Worm (Caenorhabditis elegans) whole organism, young adult: ENCODE measurements around the gene elt-4.

Experiments
- B0261.1 ChIP-seq: sonication (generic microtip); optimal IDR thresholded peaks from 2 replicates; lab custom pipeline; 2016; ENCODE audit warnings: mild to moderate bottlenecking, missing genetic modification characterization, moderate library complexity, missing compliant biosample characterization
- C06A6.2 ChIP-seq: fragments of 200-800 bp; sonication (Bioruptor generic); conservative IDR thresholded peaks from 2 replicates; pipeline ENCODE4 v1.3.6; 2022; ENCODE audit warnings: missing genetic modification characterization, missing compliant biosample characterization
- D2030.7 ChIP-seq: fragments of 200-800 bp; sonication (Bioruptor generic); IDR thresholded peaks from 2 replicates; pipeline ENCODE4 v1.3.6; 2022; ENCODE audit warnings: missing genetic modification reagents, missing genetic modification characterization, missing compliant biosample characterization
- F10E7.11 ChIP-seq: sonication (generic microtip); optimal IDR thresholded peaks from 2 replicates; lab custom pipeline; 2017; ENCODE audit warnings: mild to moderate bottlenecking, missing genetic modification characterization, moderate library complexity, missing compliant biosample characterization
- F37B4.10 ChIP-seq: fragments of 200-800 bp; sonication (Bioruptor generic); IDR thresholded peaks from 2 replicates; pipeline ENCODE4 v1.3.6; 2022; ENCODE audit warnings: missing genetic modification characterization, missing compliant biosample characterization
- F39B2.1 ChIP-seq: fragments of 200-800 bp; sonication (Bioruptor generic); IDR thresholded peaks from 2 replicates; pipeline ENCODE4 v1.3.6; 2022; ENCODE audit warnings: missing genetic modification reagents, missing genetic modification characterization, missing compliant biosample characterization
- F49E8.2 ChIP-seq: sonication (generic microtip); optimal IDR thresholded peaks from 3 replicates; lab custom pipeline; 2017; ENCODE audit warnings: missing genetic modification characterization, mild to moderate bottlenecking, missing compliant biosample characterization, antibody characterized with exemption, moderate library complexity; ENCODE audit not compliant: insufficient read depth
- F52B5.7 ChIP-seq: sonication (generic microtip); optimal IDR thresholded peaks from 2 replicates; lab custom pipeline; 2016; ENCODE audit warnings: mild to moderate bottlenecking, missing genetic modification characterization, missing compliant biosample characterization
- F55B11.4 ChIP-seq: sonication (generic microtip); optimal IDR thresholded peaks from 2 replicates; lab custom pipeline; 2016; ENCODE audit warnings: missing compliant biosample characterization, missing genetic modification characterization, borderline replicate concordance; ENCODE audit not compliant: insufficient read depth
- K11D2.4 ChIP-seq: fragments of 200-800 bp; sonication (Bioruptor generic); IDR thresholded peaks from 2 replicates; pipeline ENCODE4 v1.3.6; 2022; ENCODE audit warnings: missing genetic modification reagents, missing genetic modification characterization, missing compliant biosample characterization
- T07F8.4 ChIP-seq: sonication (generic microtip); optimal IDR thresholded peaks from 2 replicates; lab custom pipeline; 2016; ENCODE audit warnings: mild to moderate bottlenecking, missing genetic modification characterization, moderate library complexity, missing compliant biosample characterization
- Y67H2A.10 ChIP-seq: fragments of 200-800 bp; sonication (Bioruptor generic); conservative IDR thresholded peaks from 2 replicates; pipeline ENCODE4 v1.3.6; 2022; ENCODE audit warnings: missing genetic modification reagents, missing genetic modification characterization, missing compliant biosample characterization
- ZK185.1 ChIP-seq: sonication (generic microtip); optimal IDR thresholded peaks from 2 replicates; lab custom pipeline; 2016; ENCODE audit warnings: mild to moderate bottlenecking, missing genetic modification characterization, missing compliant biosample characterization; ENCODE audit not compliant: poor library complexity, severe bottlenecking
- ama-1 ChIP-seq, 3 experiments: fragments of 150-350 bp in 1 of 3; sonication (generic microtip) in 2 of 3; optimal IDR thresholded peaks; 2 replicates each; lab custom pipeline; 2014 to 2018; ENCODE audit warnings: missing biosample characterization in 2 of 3, missing genetic modification characterization in 2 of 3, missing genetic modification reagents in 2 of 3
- aptf-2 ChIP-seq: fragments of 200-800 bp; sonication (Bioruptor generic); conservative IDR thresholded peaks from 2 replicates; pipeline ENCODE4 v1.3.6; 2022; ENCODE audit warnings: missing genetic modification reagents, missing genetic modification characterization, missing compliant biosample characterization
- aptf-3 ChIP-seq: fragments of 200-800 bp; sonication (Bioruptor generic); IDR thresholded peaks from 2 replicates; pipeline ENCODE4 v1.3.6; 2022; ENCODE audit warnings: missing genetic modification characterization, missing compliant biosample characterization
- attf-6 ChIP-seq: fragments of 200-800 bp; sonication (Bioruptor generic); IDR thresholded peaks from 2 replicates; pipeline ENCODE4 v1.3.6; 2022; ENCODE audit warnings: missing genetic modification reagents, missing genetic modification characterization, missing compliant biosample characterization
- ceh-40 ChIP-seq: fragments of 200-800 bp; sonication (Bioruptor generic); IDR thresholded peaks from 2 replicates; pipeline ENCODE4 v1.3.6; 2022; ENCODE audit warnings: missing genetic modification characterization, missing compliant biosample characterization
- ceh-58 ChIP-seq: fragments of 200-800 bp; sonication (Bioruptor generic); IDR thresholded peaks from 2 replicates; pipeline ENCODE4 v1.3.6; 2022; ENCODE audit warnings: missing genetic modification characterization, missing compliant biosample characterization
- ceh-91 ChIP-seq: fragments of 200-800 bp; sonication (Bioruptor generic); IDR thresholded peaks from 2 replicates; pipeline ENCODE4 v1.3.6; 2022; ENCODE audit warnings: missing genetic modification reagents, missing genetic modification characterization, missing compliant biosample characterization
- efl-1 ChIP-seq: fragments of 150-350 bp; optimal IDR thresholded peaks from 2 replicates; lab custom pipeline; 2014; ENCODE audit warnings: missing biosample characterization, missing genetic modification reagents, missing genetic modification characterization
- egl-44 ChIP-seq: fragments of 200-800 bp; sonication (Bioruptor generic); IDR thresholded peaks from 2 replicates; pipeline ENCODE4 v1.3.6; 2022; ENCODE audit warnings: missing genetic modification reagents, missing genetic modification characterization, missing compliant biosample characterization
- ets-4 ChIP-seq: fragments of 200-800 bp; sonication (Bioruptor generic); optimal IDR thresholded peaks from 2 replicates; lab custom pipeline; 2018; ENCODE audit warnings: mild to moderate bottlenecking, missing genetic modification characterization, missing compliant biosample characterization
- gei-17 ChIP-seq: fragments of 200-800 bp; sonication (Bioruptor generic); optimal IDR thresholded peaks from 2 replicates; lab custom pipeline; 2018; ENCODE audit warnings: mild to moderate bottlenecking, missing genetic modification characterization, missing compliant biosample characterization
- hsf-1 ChIP-seq: fragments of 200-800 bp; sonication (Bioruptor generic); IDR thresholded peaks from 2 replicates; pipeline ENCODE4 v1.3.6; 2022; ENCODE audit warnings: missing genetic modification reagents, missing genetic modification characterization, missing compliant biosample characterization
- lin-40 ChIP-seq: sonication (generic microtip); optimal IDR thresholded peaks from 2 replicates; lab custom pipeline; 2016; ENCODE audit warnings: missing genetic modification characterization, mild to moderate bottlenecking, missing compliant biosample characterization, missing genotype, missing genetic modification reagents
- lin-54 ChIP-seq: fragments of 200-800 bp; sonication (Bioruptor generic); optimal IDR thresholded peaks from 2 replicates; lab custom pipeline; 2018; ENCODE audit warnings: mild to moderate bottlenecking, missing genetic modification characterization, missing compliant biosample characterization
- lsy-27 ChIP-seq: sonication (generic microtip); optimal IDR thresholded peaks from 2 replicates; lab custom pipeline; 2017; ENCODE audit warnings: missing genetic modification characterization, mild to moderate bottlenecking, missing compliant biosample characterization, antibody characterized with exemption, missing genotype, borderline replicate concordance; ENCODE audit not compliant: insufficient read depth
- mxl-1 ChIP-seq: sonication (generic microtip); optimal IDR thresholded peaks from 2 replicates; lab custom pipeline; 2016; ENCODE audit warnings: missing genetic modification characterization, missing compliant biosample characterization
- nhr-27 ChIP-seq: fragments of 200-800 bp; sonication (Bioruptor generic); optimal IDR thresholded peaks from 2 replicates; lab custom pipeline; 2018; ENCODE audit warnings: mild to moderate bottlenecking, missing genetic modification characterization, moderate library complexity, missing compliant biosample characterization
- rec-8 ChIP-seq, 2 experiments: sonication (generic microtip); optimal IDR thresholded peaks; 2 replicates each; lab custom pipeline; 2016; ENCODE audit warnings: mild to moderate bottlenecking in 2 of 2, missing genetic modification characterization in 2 of 2, missing genetic modification reagents in 2 of 2, missing genotype in 2 of 2, missing biosample characterization in 1 of 2, missing compliant biosample characterization in 1 of 2, moderate library complexity in 1 of 2
- rpc-1 ChIP-seq, 2 experiments: fragments of 150-350 bp in 1 of 2; sonication (generic microtip) in 1 of 2; optimal IDR thresholded peaks; 2 replicates each; lab custom pipeline; 2014 to 2018; ENCODE audit warnings: missing biosample characterization in 1 of 2, missing genetic modification characterization in 1 of 2, missing genetic modification reagents in 1 of 2, missing genotype in 1 of 2
- snpc-3.4 ChIP-seq: sonication (generic microtip); optimal IDR thresholded peaks from 2 replicates; lab custom pipeline; 2017; ENCODE audit warnings: missing genetic modification characterization, mild to moderate bottlenecking, missing compliant biosample characterization, antibody characterized with exemption, moderate library complexity, missing genotype, missing genetic modification reagents
- somi-1 ChIP-seq: fragments of 200-800 bp; sonication (Bioruptor generic); optimal IDR thresholded peaks from 2 replicates; lab custom pipeline; 2018; ENCODE audit warnings: mild to moderate bottlenecking, missing genetic modification characterization, missing compliant biosample characterization
- sptf-2 ChIP-seq: fragments of 200-800 bp; sonication (Bioruptor generic); optimal IDR thresholded peaks from 2 replicates; lab custom pipeline; 2018; ENCODE audit warnings: mild to moderate bottlenecking, missing genetic modification characterization, missing compliant biosample characterization
- tlf-1 ChIP-seq: fragments of 200-800 bp; sonication (Bioruptor generic); optimal IDR thresholded peaks from 2 replicates; lab custom pipeline; 2018; ENCODE audit warnings: mild to moderate bottlenecking, missing genetic modification characterization, missing compliant biosample characterization
- unc-62 ChIP-seq: fragments of 150-350 bp; optimal IDR thresholded peaks from 2 replicates; lab custom pipeline; 2014; ENCODE audit warnings: missing biosample characterization, missing genetic modification reagents, missing genetic modification characterization
- ztf-18 ChIP-seq: sonication (generic microtip); optimal IDR thresholded peaks from 2 replicates; lab custom pipeline; 2016; ENCODE audit warnings: missing genotype, mild to moderate bottlenecking, missing genetic modification characterization, missing compliant biosample characterization
- ztf-22 ChIP-seq: fragments of 200-800 bp; sonication (Bioruptor generic); optimal IDR thresholded peaks from 2 replicates; lab custom pipeline; 2018; ENCODE audit warnings: mild to moderate bottlenecking, missing genetic modification characterization, moderate library complexity, missing compliant biosample characterization
- ztf-28 ChIP-seq: fragments of 200-800 bp; sonication (Bioruptor generic); IDR thresholded peaks from 2 replicates; pipeline ENCODE4 v1.3.6; 2022; ENCODE audit warnings: missing genetic modification reagents, missing genetic modification characterization, missing compliant biosample characterization

Gene elt-4

DNA sequence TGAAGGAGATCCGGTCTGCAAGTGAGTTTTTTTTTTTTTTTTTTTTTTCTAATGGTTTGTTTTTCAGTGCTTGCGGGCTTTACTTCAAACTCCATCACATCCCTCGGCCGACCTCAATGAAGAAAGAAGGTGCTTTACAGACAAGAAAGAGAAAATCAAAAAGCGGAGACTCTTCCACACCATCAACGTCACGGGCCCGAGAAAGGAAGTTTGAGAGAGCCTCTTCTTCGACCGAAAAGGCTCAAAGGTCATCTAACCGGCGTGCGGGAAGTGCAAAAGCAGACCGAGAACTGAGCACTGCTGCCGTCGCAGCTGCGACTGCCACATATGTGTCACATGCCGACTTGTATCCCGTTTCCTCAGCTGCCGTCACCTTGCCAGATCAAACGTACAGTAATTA, 6.9 kb downstream of the elt-4 start:
- no peak for TF ChIP-seq snpc-3.4 (tag; lab: Kevin White, UChicago)
- no peak for TF ChIP-seq ceh-58 (GFP tag; lab: Robert Waterston, UW)
- TF ChIP-seq ztf-28 (GFP tag; lab: Robert Waterston, UW) = no peak
- no peak for TF ChIP-seq ama-1 (optimal IDR thresholded peaks at IDR 0.05; lab: Kevin White, UChicago)
- no peak for TF ChIP-seq ama-1 (GFP tag; optimal IDR thresholded peaks at IDR 0.05; lab: Kevin White, UChicago)
- no peak for TF ChIP-seq gei-17 (GFP tag; lab: Kevin White, UChicago)
- no peak for TF ChIP-seq unc-62 (GFP tag; lab: Kevin White, UChicago)
- no peak for TF ChIP-seq ceh-91
- TF ChIP-seq F39B2.1 = no peak
- no peak for TF ChIP-seq lin-54 (GFP tag; lab: Kevin White, UChicago)
- TF ChIP-seq aptf-2 (GFP tag; lab: Robert Waterston, UW) = no peak
- no peak for TF ChIP-seq aptf-3
- no peak for TF ChIP-seq F37B4.10 (GFP tag; lab: Robert Waterston, UW)
- TF ChIP-seq mxl-1 (tag; lab: Kevin White, UChicago) = no peak
- no peak for TF ChIP-seq ztf-18 (tag; lab: Kevin White, UChicago)
- no peak for TF ChIP-seq F10E7.11 (tag; lab: Kevin White, UChicago)
- TF ChIP-seq F49E8.2 = no peak
- no peak for TF ChIP-seq Y67H2A.10 (GFP tag; lab: Robert Waterston, UW)
- no peak for TF ChIP-seq efl-1 (GFP tag; lab: Kevin White, UChicago)
- no peak for TF ChIP-seq egl-44
- no peak for TF ChIP-seq lin-40 (tag; lab: Kevin White, UChicago)

DNA sequence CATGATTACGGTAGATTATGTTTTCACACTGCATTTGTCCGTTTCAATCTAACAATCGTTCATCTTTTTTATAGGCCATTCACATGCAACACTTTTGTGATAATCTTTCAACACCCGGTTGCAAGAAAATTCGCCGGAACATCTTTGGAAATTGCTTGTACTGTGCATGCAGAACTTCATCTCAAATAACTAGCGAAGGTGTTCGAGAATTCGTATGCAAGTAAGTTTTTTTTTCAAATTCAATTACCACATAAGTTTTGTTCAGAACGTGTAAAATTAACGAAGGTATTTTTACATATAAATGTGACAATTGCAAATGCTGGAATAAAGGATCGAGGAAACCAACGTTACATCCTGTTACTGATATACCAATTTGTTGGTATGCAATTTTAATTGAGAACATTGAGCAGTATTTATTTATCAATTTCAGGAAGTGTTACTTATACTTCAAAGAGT, 10.0 kb downstream of the elt-4 start, which contains the start of gene C33D3.3:
Gene C33D3.3 (plus strand): TSS at position 51 of the 456 bp plus-strand sequence.
- TF ChIP-seq rec-8 (tag; optimal IDR thresholded peaks at IDR 0.05; lab: Kevin White, UChicago) (no peak), aptf-2 (GFP tag; lab: Robert Waterston, UW) (no peak), lsy-27 (no peak), somi-1 (no peak), F52B5.7 (no peak), tlf-1 (GFP tag; lab: Kevin White, UChicago) (no peak), aptf-3 (no peak), F10E7.11 (tag; lab: Kevin White, UChicago) (no peak), rpc-1 (optimal IDR thresholded peaks at IDR 0.05; lab: Kevin White, UChicago) (no peak), rpc-1 (tag; optimal IDR thresholded peaks at IDR 0.05; lab: Kevin White, UChicago) (no peak)

DNA sequence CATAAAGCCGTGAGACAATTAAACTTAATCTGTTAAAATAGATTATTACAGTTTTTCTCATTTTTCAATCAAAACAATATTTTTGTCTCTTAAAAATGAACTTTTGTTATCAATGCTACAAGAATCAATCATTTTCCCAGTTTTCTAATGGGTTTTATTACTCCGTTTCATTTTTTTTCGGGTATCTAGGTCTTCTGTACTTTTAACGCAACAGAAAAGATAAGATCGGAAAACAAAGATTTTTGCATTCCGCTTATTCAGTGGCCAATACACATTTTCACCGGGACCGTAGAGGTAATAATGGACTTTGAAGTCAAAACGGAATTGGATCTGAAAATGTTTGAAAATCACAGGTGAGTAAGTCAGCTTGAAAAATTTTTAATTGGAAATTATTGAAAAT, 13.4 kb downstream of the elt-4 start, which contains the start of gene C33D3.4:
Gene C33D3.4 (plus strand): TSS at position 301 of the 400 bp plus-strand sequence.
- no peak for TF ChIP-seq ets-4
- TF ChIP-seq nhr-27 = no peak
- TF ChIP-seq ceh-58 (GFP tag; lab: Robert Waterston, UW) = no peak
- TF ChIP-seq hsf-1 (GFP tag; lab: Robert Waterston, UW) = no peak
- no peak for TF ChIP-seq K11D2.4
- no peak for TF ChIP-seq ztf-22 (GFP tag; lab: Kevin White, UChicago)
- no peak for TF ChIP-seq F52B5.7
- TF ChIP-seq F55B11.4 (tag; lab: Kevin White, UChicago) = no peak
- no peak for TF ChIP-seq D2030.7 (GFP tag; lab: Robert Waterston, UW)
- no peak for TF ChIP-seq T07F8.4
- TF ChIP-seq ZK185.1 (tag; lab: Kevin White, UChicago) = no peak
- TF ChIP-seq ceh-40 (GFP tag; lab: Robert Waterston, UW) = no peak
- no peak for TF ChIP-seq aptf-3
- no peak for TF ChIP-seq efl-1 (GFP tag; lab: Kevin White, UChicago)
- TF ChIP-seq C06A6.2 (GFP tag; lab: Robert Waterston, UW) = no peak
- no peak for TF ChIP-seq attf-6 (GFP tag; lab: Robert Waterston, UW)
- TF ChIP-seq sptf-2 = no peak
- no peak for TF ChIP-seq B0261.1 (tag; lab: Kevin White, UChicago)
